Fruit fly (Drosophila melanogaster): ENCODE data around the gene Nuak.

Nuak gene

DNA sequence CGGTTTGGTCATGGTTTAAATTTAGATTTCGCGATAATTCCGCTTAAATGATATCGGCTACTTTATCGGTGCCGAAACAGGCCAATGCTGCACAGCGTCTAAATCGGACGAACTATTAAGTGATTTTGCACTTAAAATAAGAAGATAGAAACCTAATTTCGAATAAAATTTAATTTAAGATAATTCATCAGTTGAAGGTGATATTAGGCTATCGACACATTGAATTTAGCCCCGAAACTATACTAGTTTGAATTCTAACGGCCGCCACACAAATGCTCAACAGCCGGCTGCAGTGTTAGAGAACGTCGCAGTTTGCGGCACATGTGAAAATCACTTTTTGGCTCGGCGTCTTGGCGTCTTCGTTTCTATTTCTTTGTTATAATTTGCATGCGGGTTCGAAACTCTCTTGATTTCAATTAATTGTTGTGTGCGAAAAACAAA, 68.7 kb downstream of the Nuak start, which contains the start of gene sle (continued):
- TF ChIP-seq Mrtf (GFP tag; IDR thresholded peaks at IDR 0.05), result no peak
- TF ChIP-seq CG17385 (GFP tag; optimal IDR thresholded peaks at IDR 0.05), result peak; percentile 78
- TF ChIP-seq CG12659 (GFP tag; optimal IDR thresholded peaks at IDR 0.05), result peak; percentile 65
- TF ChIP-seq CG16779 (GFP tag; IDR thresholded peaks at IDR 0.05), result no peak
- peak; percentile 40 for TF ChIP-seq fu2 (GFP tag; optimal IDR thresholded peaks at IDR 0.05)
- TF ChIP-seq Xrp1 (GFP tag; IDR thresholded peaks at IDR 0.05), result peak; percentile 67
- TF ChIP-seq yki (optimal IDR thresholded peaks at IDR 0.05), result no peak
- TF ChIP-seq crc (GFP tag; optimal IDR thresholded peaks at IDR 0.05), result no peak
- TF ChIP-seq seq (GFP tag; IDR thresholded peaks at IDR 0.05), result no peak
- peak; percentile 34 for TF ChIP-seq NC2α (GFP tag; optimal IDR thresholded peaks at IDR 0.05)
- peak; percentile 47 for TF ChIP-seq CG12942 (GFP tag; optimal IDR thresholded peaks at IDR 0.05)
- TF ChIP-seq phol (tag; optimal IDR thresholded peaks at IDR 0.05), result peak; percentile 67
- TF ChIP-seq ac (GFP tag; optimal IDR thresholded peaks at IDR 0.05), result no peak
- no peak for TF ChIP-seq Awh (GFP tag; IDR thresholded peaks at IDR 0.05)
- TF ChIP-seq trem (tag; optimal IDR thresholded peaks at IDR 0.05), result peak; percentile 81
- no peak for TF ChIP-seq MTF-1 (GFP tag; optimal IDR thresholded peaks at IDR 0.05; ENCODE audit: borderline replicate concordance)
- no peak for TF ChIP-seq caup (GFP tag; optimal IDR thresholded peaks at IDR 0.05; ENCODE audit: severe bottlenecking)
- peak; percentile 77 for TF ChIP-seq CG14710 (tag; optimal IDR thresholded peaks at IDR 0.05)
- peak in 1 of 2 experiments; percentile 55 for TF ChIP-seq Pdp1 (GFP tag; optimal IDR thresholded peaks at IDR 0.05)
- TF ChIP-seq dmrt11E (tag; optimal IDR thresholded peaks at IDR 0.05), result peak; percentile 33
- peak; percentile 21 for TF ChIP-seq bab2 (GFP tag; optimal IDR thresholded peaks at IDR 0.05)
- TF ChIP-seq pb (GFP tag; optimal IDR thresholded peaks at IDR 0.05), result peak; percentile 38
- TF ChIP-seq CG8388 (GFP tag; optimal IDR thresholded peaks at IDR 0.05), result peak; percentile 19
- peak; percentile 56 for TF ChIP-seq CG4282 (GFP tag; optimal IDR thresholded peaks at IDR 0.05)
- peak; percentile 26 for TF ChIP-seq CG30431 (GFP tag; optimal IDR thresholded peaks at IDR 0.05)
- peak; percentile 44 for TF ChIP-seq nom (GFP tag; optimal IDR thresholded peaks at IDR 0.05)
- peak; percentile 54 for TF ChIP-seq CG9797 (GFP tag; optimal IDR thresholded peaks at IDR 0.05)
- TF ChIP-seq Dref (GFP tag; IDR thresholded peaks at IDR 0.05), result peak; percentile 68
- peak; percentile 42; the same call in 1 of the 3 replicates for TF ChIP-seq CG34422 (GFP tag; IDR thresholded peaks at IDR 0.05)
- peak; percentile 48 for TF ChIP-seq CG4820 (GFP tag; optimal IDR thresholded peaks at IDR 0.05)
- peak; percentile 12 for TF ChIP-seq her (GFP tag; optimal IDR thresholded peaks at IDR 0.05)
- TF ChIP-seq zfh1 (GFP tag; IDR thresholded peaks at IDR 0.05), result peak; percentile 50; the same call in 1 of the 3 replicates
- TF ChIP-seq ssp (GFP tag; IDR thresholded peaks at IDR 0.05), result no peak
- TF ChIP-seq vnd (GFP tag; IDR thresholded peaks at IDR 0.05; ENCODE audit: partially characterized antibody), result peak; percentile 38; the same call in 2 of the 3 replicates
- TF ChIP-seq Fer1 (GFP tag; optimal IDR thresholded peaks at IDR 0.05), result peak; percentile 66
- TF ChIP-seq CG12769 (tag; optimal IDR thresholded peaks at IDR 0.05), result no peak
- TF ChIP-seq YL-1 (GFP tag; optimal IDR thresholded peaks at IDR 0.05), result peak; percentile 89
- TF ChIP-seq gfzf (GFP tag; optimal IDR thresholded peaks at IDR 0.05), result peak; percentile 33
- TF ChIP-seq maf-S (GFP tag; optimal IDR thresholded peaks at IDR 0.05), result peak; percentile 50
- TF ChIP-seq CG5245 (GFP tag; optimal IDR thresholded peaks at IDR 0.05), result peak; percentile 30
- TF ChIP-seq Oli (tag; optimal IDR thresholded peaks at IDR 0.05), result peak; percentile 27
- no peak for TF ChIP-seq Aef1 (GFP tag; IDR thresholded peaks at IDR 0.05)
- TF ChIP-seq CG15514 (GFP tag; optimal IDR thresholded peaks at IDR 0.05), result peak; percentile 83
- peak; percentile 24 for TF ChIP-seq HmgD (GFP tag; optimal IDR thresholded peaks at IDR 0.05)
- TF ChIP-seq Meics (GFP tag; optimal IDR thresholded peaks at IDR 0.05), result peak; percentile 43
- peak; percentile 57 for TF ChIP-seq zfh2 (GFP tag; optimal IDR thresholded peaks at IDR 0.05)
- TF ChIP-seq MBD-R2 (GFP tag; IDR thresholded peaks at IDR 0.05), result peak; percentile 67
- no peak for TF ChIP-seq CG14965 (GFP tag; optimal IDR thresholded peaks at IDR 0.05; ENCODE audit: borderline replicate concordance)
- TF ChIP-seq CG1832 (GFP tag; optimal IDR thresholded peaks at IDR 0.05), result no peak
- no peak for TF ChIP-seq psq (GFP tag; optimal IDR thresholded peaks at IDR 0.05)
- peak; percentile 24; the same call in 1 of the 2 replicates for TF ChIP-seq CG4404 (GFP tag; IDR thresholded peaks at IDR 0.05)

All from whole organism, embryonic.